1 fruit fly cellular context compared by ENCODE assay signal in genomic region chr3L:19932917-19933316, dm6.
TF ChIP-seq lines count a peak whose summit lies in the region.

No protein-coding gene starts in this region.

TF ChIP-seq in whole organism, embryonic, 481 proteins besides CTCF, POLR2A, EP300 and RAD21 (continued from another document):
- TF ChIP-seq cwo (GFP tag; optimal IDR thresholded peaks at IDR 0.05; lab: Kevin White, UChicago) (peak; percentile 12), TFAM (GFP tag; optimal IDR thresholded peaks at IDR 0.05; lab: Kevin White, UChicago) (no peak), CG31441 (GFP tag; IDR thresholded peaks at IDR 0.05; lab: Robert Waterston, UW) (peak; percentile 14; the same call in 1 of the 2 replicates), tio (GFP tag; optimal IDR thresholded peaks at IDR 0.05; lab: Kevin White, UChicago) (no peak), Pdp1 (GFP tag; optimal IDR thresholded peaks at IDR 0.05; lab: Kevin White, UChicago) (peak in 1 of 2 experiments; percentile 26), ind (GFP tag; optimal IDR thresholded peaks at IDR 0.05; lab: Kevin White, UChicago) (no peak), chm (GFP tag; IDR thresholded peaks at IDR 0.05; lab: Robert Waterston, UW) (peak; percentile 61; the same call in 1 of the 2 replicates), Awh (GFP tag; IDR thresholded peaks at IDR 0.05; lab: Robert Waterston, UW) (peak; percentile 48; the same call in 1 of the 2 replicates), ato (GFP tag; IDR thresholded peaks at IDR 0.05; lab: Robert Waterston, UW; ENCODE audit: partially characterized antibody) (no peak), CG7372 (GFP tag; IDR thresholded peaks at IDR 0.05; lab: Robert Waterston, UW) (peak; percentile 78), Optix (GFP tag; IDR thresholded peaks at IDR 0.05; lab: Robert Waterston, UW) (no peak), CG16779 (GFP tag; IDR thresholded peaks at IDR 0.05; lab: Robert Waterston, UW) (no peak), Dek (tag; optimal IDR thresholded peaks at IDR 0.05; lab: Kevin White, UChicago) (no peak), psq (GFP tag; optimal IDR thresholded peaks at IDR 0.05; lab: Kevin White, UChicago) (no peak), abd-A (tag; optimal IDR thresholded peaks at IDR 0.05; lab: Kevin White, UChicago) (no peak), toy (GFP tag; IDR thresholded peaks at IDR 0.05; lab: Robert Waterston, UW) (no peak), CG31224 (GFP tag; IDR thresholded peaks at IDR 0.05; lab: Robert Waterston, UW) (no peak), Camta (GFP tag; optimal IDR thresholded peaks at IDR 0.05; lab: Kevin White, UChicago) (no peak), CG3163 (GFP tag; optimal IDR thresholded peaks at IDR 0.05; lab: Kevin White, UChicago) (peak; percentile 52), CG12155 (GFP tag; optimal IDR thresholded peaks at IDR 0.05; lab: Kevin White, UChicago) (peak; percentile 4), sens-2 (GFP tag; IDR thresholded peaks at IDR 0.05; lab: Robert Waterston, UW) (peak; percentile 77), row (GFP tag; IDR thresholded peaks at IDR 0.05; lab: Robert Waterston, UW) (no peak; the same call in 2 of the 3 replicates), dysf (GFP tag; IDR thresholded peaks at IDR 0.05; lab: Robert Waterston, UW) (peak; percentile 44; the same call in 1 of the 3 replicates), CG17359 (tag; optimal IDR thresholded peaks at IDR 0.05; lab: Kevin White, UChicago) (no peak), CG43689 (GFP tag; IDR thresholded peaks at IDR 0.05; lab: Robert Waterston, UW) (no peak), D19A (tag; optimal IDR thresholded peaks at IDR 0.05; lab: Kevin White, UChicago) (peak; percentile 16), Xbp1 (GFP tag; optimal IDR thresholded peaks at IDR 0.05; lab: Kevin White, UChicago) (no peak), CG14050 (GFP tag; IDR thresholded peaks at IDR 0.05; lab: Robert Waterston, UW) (no peak), crc (GFP tag; optimal IDR thresholded peaks at IDR 0.05; lab: Kevin White, UChicago) (no peak), Bdp1 (GFP tag; optimal IDR thresholded peaks at IDR 0.05; lab: Kevin White, UChicago) (no peak), gem (tag; optimal IDR thresholded peaks at IDR 0.05; lab: Kevin White, UChicago) (peak; percentile 27), zen (tag; optimal IDR thresholded peaks at IDR 0.05; lab: Kevin White, UChicago) (no peak), CG4360 (GFP tag; IDR thresholded peaks at IDR 0.05; lab: Robert Waterston, UW) (no peak), CG11093 (GFP tag; IDR thresholded peaks at IDR 0.05; lab: Robert Waterston, UW) (no peak), jumu (GFP tag; optimal IDR thresholded peaks at IDR 0.05; lab: Kevin White, UChicago) (no peak), gsb-n (tag; optimal IDR thresholded peaks at IDR 0.05; lab: Kevin White, UChicago) (no peak), CG12769 (tag; optimal IDR thresholded peaks at IDR 0.05; lab: Kevin White, UChicago) (peak; percentile 12), Dref (GFP tag; IDR thresholded peaks at IDR 0.05; lab: Robert Waterston, UW) (no peak), Sry-δ (GFP tag; optimal IDR thresholded peaks at IDR 0.05; lab: Kevin White, UChicago) (no peak), B-H2 (GFP tag; optimal IDR thresholded peaks at IDR 0.05; lab: Kevin White, UChicago) (peak; percentile 36), Taf1 (GFP tag; IDR thresholded peaks at IDR 0.05; lab: Robert Waterston, UW) (no peak), ara (GFP tag; IDR thresholded peaks at IDR 0.05; lab: Robert Waterston, UW) (no peak; the same call in 1 of the 2 replicates), CG11247 (GFP tag; IDR thresholded peaks at IDR 0.05; lab: Robert Waterston, UW) (no peak), CG8281 (tag; optimal IDR thresholded peaks at IDR 0.05; lab: Kevin White, UChicago) (peak; percentile 25), CG2712 (tag; optimal IDR thresholded peaks at IDR 0.05; lab: Kevin White, UChicago) (peak; percentile 2), CG14441 (GFP tag; IDR thresholded peaks at IDR 0.05; lab: Robert Waterston, UW) (0 out of 2 replicates have a peak, but pooled peaks have one; percentile 21), CG34224 (GFP tag; IDR thresholded peaks at IDR 0.05; lab: Robert Waterston, UW; ENCODE audit: partially characterized antibody) (no peak), CG10147 (GFP tag; optimal IDR thresholded peaks at IDR 0.05; lab: Kevin White, UChicago) (no peak), sd (tag; optimal IDR thresholded peaks at IDR 0.05; lab: Kevin White, UChicago) (peak; percentile 74), BtbVII (GFP tag; optimal IDR thresholded peaks at IDR 0.05; lab: Kevin White, UChicago) (peak; percentile 77), kni (GFP tag; optimal IDR thresholded peaks at IDR 0.05; lab: Kevin White, UChicago) (no peak), sim (GFP tag; IDR thresholded peaks at IDR 0.05; lab: Robert Waterston, UW) (no peak), CG6689 (GFP tag; IDR thresholded peaks at IDR 0.05; lab: Robert Waterston, UW) (peak; percentile 59), Hey (tag; optimal IDR thresholded peaks at IDR 0.05; lab: Kevin White, UChicago) (peak; percentile 23), CG13287 (GFP tag; IDR thresholded peaks at IDR 0.05; lab: Robert Waterston, UW; ENCODE audit: partially characterized antibody) (no peak), Lpt (GFP tag; optimal IDR thresholded peaks at IDR 0.05; lab: Kevin White, UChicago) (no peak), CG9797 (GFP tag; optimal IDR thresholded peaks at IDR 0.05; lab: Kevin White, UChicago) (no peak), Fer1 (GFP tag; optimal IDR thresholded peaks at IDR 0.05; lab: Kevin White, UChicago) (peak; percentile 76), CG7271 (tag; optimal IDR thresholded peaks at IDR 0.05; lab: Kevin White, UChicago) (no peak), pzg (GFP tag; optimal IDR thresholded peaks at IDR 0.05; lab: Kevin White, UChicago) (no peak), Hand (GFP tag; optimal IDR thresholded peaks at IDR 0.05; lab: Kevin White, UChicago) (no peak), Dfd (GFP tag; optimal IDR thresholded peaks at IDR 0.05; lab: Kevin White, UChicago) (no peak), CG34422 (GFP tag; IDR thresholded peaks at IDR 0.05; lab: Robert Waterston, UW) (no peak; the same call in 2 of the 3 replicates), CG11696 (GFP tag; IDR thresholded peaks at IDR 0.05; lab: Robert Waterston, UW) (no peak), fd102C (GFP tag; optimal IDR thresholded peaks at IDR 0.05; lab: Kevin White, UChicago) (no peak), CG14710 (tag; optimal IDR thresholded peaks at IDR 0.05; lab: Kevin White, UChicago) (peak; percentile 8), CG30403 (GFP tag; optimal IDR thresholded peaks at IDR 0.05; lab: Kevin White, UChicago) (no peak), vnd (GFP tag; IDR thresholded peaks at IDR 0.05; lab: Robert Waterston, UW; ENCODE audit: partially characterized antibody) (no peak), salm (tag; optimal IDR thresholded peaks at IDR 0.05; lab: Kevin White, UChicago) (peak; percentile 34), H2.0 (GFP tag; IDR thresholded peaks at IDR 0.05; lab: Robert Waterston, UW) (no peak), esg (GFP tag; conservative IDR thresholded peaks at IDR 0.05; lab: Robert Waterston, UW) (no peak), Hmx (GFP tag; optimal IDR thresholded peaks at IDR 0.05; lab: Kevin White, UChicago) (no peak), gcm2 (GFP tag; optimal IDR thresholded peaks at IDR 0.05; lab: Kevin White, UChicago) (no peak), NC2β (GFP tag; optimal IDR thresholded peaks at IDR 0.05; lab: Kevin White, UChicago) (no peak), Atf6 (GFP tag; IDR thresholded peaks at IDR 0.05; lab: Robert Waterston, UW) (peak; percentile 59; the same call in 1 of the 2 replicates), CrebB (tag; optimal IDR thresholded peaks at IDR 0.05; lab: Kevin White, UChicago) (peak; percentile 64), CG12071 (GFP tag; optimal IDR thresholded peaks at IDR 0.05; lab: Kevin White, UChicago) (peak; percentile 85), cg (GFP tag; optimal IDR thresholded peaks at IDR 0.05; lab: Kevin White, UChicago) (no peak), PHDP (tag; optimal IDR thresholded peaks at IDR 0.05; lab: Kevin White, UChicago) (peak; percentile 60), schlank (tag; optimal IDR thresholded peaks at IDR 0.05; lab: Kevin White, UChicago) (peak; percentile 45), emc (GFP tag; optimal IDR thresholded peaks at IDR 0.05; lab: Kevin White, UChicago) (no peak), pita (GFP tag; optimal IDR thresholded peaks at IDR 0.05; lab: Kevin White, UChicago) (no peak), HLH3B (GFP tag; IDR thresholded peaks at IDR 0.05; lab: Robert Waterston, UW) (peak; percentile 41; the same call in 1 of the 2 replicates), CG30431 (GFP tag; optimal IDR thresholded peaks at IDR 0.05; lab: Kevin White, UChicago) (no peak), Atf-2 (GFP tag; optimal IDR thresholded peaks at IDR 0.05; lab: Kevin White, UChicago) (no peak), inv (GFP tag; IDR thresholded peaks at IDR 0.05; lab: Robert Waterston, UW; ENCODE audit: partially characterized antibody) (no peak), CG12219 (GFP tag; optimal IDR thresholded peaks at IDR 0.05; lab: Kevin White, UChicago) (peak; percentile 51), Xrp1 (GFP tag; IDR thresholded peaks at IDR 0.05; lab: Robert Waterston, UW) (0 out of 2 replicates have a peak, but pooled peaks have one; percentile 24), Rfx (GFP tag; IDR thresholded peaks at IDR 0.05; lab: Robert Waterston, UW) (peak; percentile 47; the same call in 1 of the 2 replicates), bcd (GFP tag; optimal IDR thresholded peaks at IDR 0.05; lab: Kevin White, UChicago) (no peak), Trl (optimal IDR thresholded peaks at IDR 0.05; lab: Kevin White, UChicago) (peak; percentile 25 to 45), Trl (GFP tag; optimal IDR thresholded peaks at IDR 0.05; lab: Kevin White, UChicago) (peak; percentile 11), CG6175 (GFP tag; IDR thresholded peaks at IDR 0.05; lab: Robert Waterston, UW) (peak; percentile 66; the same call in 1 of the 3 replicates), fu2 (GFP tag; optimal IDR thresholded peaks at IDR 0.05; lab: Kevin White, UChicago) (no peak), lab (GFP tag; optimal IDR thresholded peaks at IDR 0.05; lab: Kevin White, UChicago) (peak; percentile 82), Gsc (GFP tag; IDR thresholded peaks at IDR 0.05; lab: Robert Waterston, UW) (no peak), CG9609 (GFP tag; optimal IDR thresholded peaks at IDR 0.05; lab: Kevin White, UChicago) (no peak), Meics (GFP tag; optimal IDR thresholded peaks at IDR 0.05; lab: Kevin White, UChicago) (peak; percentile 45), CG1647 (GFP tag; optimal IDR thresholded peaks at IDR 0.05; lab: Kevin White, UChicago) (no peak), CG10366 (GFP tag; IDR thresholded peaks at IDR 0.05; lab: Robert Waterston, UW) (no peak), Oli (tag; optimal IDR thresholded peaks at IDR 0.05; lab: Kevin White, UChicago) (peak; percentile 1), Neu2 (GFP tag; optimal IDR thresholded peaks at IDR 0.05; lab: Kevin White, UChicago; ENCODE audit: borderline replicate concordance) (no peak), CG18764 (GFP tag; optimal IDR thresholded peaks at IDR 0.05; lab: Kevin White, UChicago) (peak; percentile 19), gsb (GFP tag; IDR thresholded peaks at IDR 0.05; lab: Robert Waterston, UW) (0 out of 2 replicates have a peak, but pooled peaks have one; percentile 32), Doc2 (GFP tag; IDR thresholded peaks at IDR 0.05; lab: Robert Waterston, UW) (no peak), CG8765 (GFP tag; IDR thresholded peaks at IDR 0.05; lab: Robert Waterston, UW) (no peak), eyg (GFP tag; optimal IDR thresholded peaks at IDR 0.05; lab: Kevin White, UChicago) (peak; percentile 0), caup (GFP tag; optimal IDR thresholded peaks at IDR 0.05; lab: Kevin White, UChicago; ENCODE audit: severe bottlenecking) (peak; percentile 68), lbe (GFP tag; optimal IDR thresholded peaks at IDR 0.05; lab: Kevin White, UChicago) (no peak), gcm (GFP tag; optimal IDR thresholded peaks at IDR 0.05; lab: Kevin White, UChicago) (peak; percentile 5), Adf1 (GFP tag; IDR thresholded peaks at IDR 0.05; lab: Robert Waterston, UW) (no peak; the same call in 1 of the 2 replicates), Myb (GFP tag; optimal IDR thresholded peaks at IDR 0.05; lab: Kevin White, UChicago) (no peak), br (optimal IDR thresholded peaks at IDR 0.05; lab: Kevin White, UChicago) (no peak), ems (GFP tag; optimal IDR thresholded peaks at IDR 0.05; lab: Kevin White, UChicago) (peak; percentile 24), YL-1 (GFP tag; optimal IDR thresholded peaks at IDR 0.05; lab: Kevin White, UChicago) (no peak), Med (GFP tag; lab: Kevin White, UChicago) (peak; percentile 89), gce (GFP tag; IDR thresholded peaks at IDR 0.05; lab: Robert Waterston, UW) (no peak), CG14965 (GFP tag; optimal IDR thresholded peaks at IDR 0.05; lab: Kevin White, UChicago; ENCODE audit: borderline replicate concordance) (peak; percentile 1), Hr51 (GFP tag; optimal IDR thresholded peaks at IDR 0.05; lab: Kevin White, UChicago) (peak in 1 of 2 experiments; percentile 36), Nf-YB (GFP tag; optimal IDR thresholded peaks at IDR 0.05; lab: Kevin White, UChicago) (no peak), CG7987 (GFP tag; optimal IDR thresholded peaks at IDR 0.05; lab: Kevin White, UChicago) (peak; percentile 39), bowl (GFP tag; IDR thresholded peaks at IDR 0.05; lab: Robert Waterston, UW) (no peak), rib (GFP tag; IDR thresholded peaks at IDR 0.05; lab: Robert Waterston, UW) (no peak), Dad (GFP tag; optimal IDR thresholded peaks at IDR 0.05; lab: Kevin White, UChicago) (no peak), ci (GFP tag; IDR thresholded peaks at IDR 0.05; lab: Robert Waterston, UW) (peak; percentile 71; the same call in 2 of the 3 replicates), sna (GFP tag; IDR thresholded peaks at IDR 0.05; lab: Robert Waterston, UW; ENCODE audit: partially characterized antibody) (0 out of 2 replicates have a peak, but pooled peaks have one; percentile 36), CG34376 (GFP tag; optimal IDR thresholded peaks at IDR 0.05; lab: Kevin White, UChicago) (peak; percentile 86), CG13775 (GFP tag; optimal IDR thresholded peaks at IDR 0.05; lab: Kevin White, UChicago) (no peak), CG3065 (GFP tag; optimal IDR thresholded peaks at IDR 0.05; lab: Kevin White, UChicago) (no peak)
